Worm (Caenorhabditis elegans) whole organism, late embryonic: Measurements from ENCODE around the gene clec-3.
A peak's percentile ranks its signal among the peaks of the same experiment; 100 is the strongest.

Source experiments
- C08G9.2 ChIP-seq: sonication (generic microtip); optimal IDR thresholded peaks from 2 replicates; lab custom pipeline; 2016; ENCODE audit warnings: mild to moderate bottlenecking, missing genetic modification characterization, moderate library complexity, missing compliant biosample characterization
- C38D4.7 ChIP-seq: fragments of 200-800 bp; sonication (Bioruptor generic); optimal IDR thresholded peaks from 2 replicates; lab custom pipeline; 2018; ENCODE audit warnings: mild to moderate bottlenecking, missing genetic modification characterization, moderate library complexity, missing compliant biosample characterization
- K09A11.1 ChIP-seq: sonication (generic microtip); optimal IDR thresholded peaks from 2 replicates; lab custom pipeline; 2017; ENCODE audit warnings: antibody characterized with exemption, mild to moderate bottlenecking, missing genetic modification characterization, missing compliant biosample characterization; ENCODE audit not compliant: insufficient read depth
- ceh-18 ChIP-seq: sonication (generic microtip); optimal IDR thresholded peaks from 2 replicates; lab custom pipeline; 2016; ENCODE audit warnings: missing genetic modification characterization, missing compliant biosample characterization
- ceh-2 ChIP-seq: sonication (generic microtip); optimal IDR thresholded peaks from 2 replicates; lab custom pipeline; 2016; ENCODE audit warnings: missing genotype, missing genetic modification characterization, missing compliant biosample characterization
- ceh-22 ChIP-seq: sonication (generic microtip); optimal IDR thresholded peaks from 2 replicates; lab custom pipeline; 2017; ENCODE audit warnings: missing biosample characterization, missing genetic modification characterization
- ceh-31 ChIP-seq: sonication (generic microtip); optimal IDR thresholded peaks from 2 replicates; lab custom pipeline; 2016; ENCODE audit warnings: missing genetic modification characterization, missing compliant biosample characterization
- ceh-34 ChIP-seq: sonication (generic microtip); optimal IDR thresholded peaks from 2 replicates; lab custom pipeline; 2016; ENCODE audit warnings: mild to moderate bottlenecking, missing genetic modification characterization, missing compliant biosample characterization
- ceh-9 ChIP-seq: sonication (generic microtip); optimal IDR thresholded peaks from 2 replicates; lab custom pipeline; 2016; ENCODE audit warnings: mild to moderate bottlenecking, missing genetic modification characterization, inconsistent platforms, missing compliant biosample characterization
- dmd-4 ChIP-seq: sonication (generic microtip); optimal IDR thresholded peaks from 2 replicates; lab custom pipeline; 2016; ENCODE audit warnings: borderline replicate concordance, missing genetic modification characterization, missing compliant biosample characterization
- dve-1 ChIP-seq: sonication (generic microtip); optimal IDR thresholded peaks from 2 replicates; lab custom pipeline; 2017; ENCODE audit warnings: antibody characterized with exemption, mild to moderate bottlenecking, missing genetic modification characterization, missing compliant biosample characterization
- elt-2 ChIP-seq: sonication (generic microtip); optimal IDR thresholded peaks from 2 replicates; lab custom pipeline; 2016; ENCODE audit warnings: missing genetic modification reagents, missing genetic modification characterization, missing compliant biosample characterization
- ets-4 ChIP-seq: sonication (generic microtip); optimal IDR thresholded peaks from 2 replicates; lab custom pipeline; 2016; ENCODE audit warnings: missing genetic modification characterization, missing compliant biosample characterization
- fax-1 ChIP-seq: sonication (generic microtip); optimal IDR thresholded peaks from 2 replicates; lab custom pipeline; 2016; ENCODE audit warnings: missing genotype, missing genetic modification characterization, missing compliant biosample characterization
- fkh-10 ChIP-seq: fragments of 150-350 bp; optimal IDR thresholded peaks from 2 replicates; lab custom pipeline; 2014; ENCODE audit warnings: missing biosample characterization, missing genetic modification reagents, missing genetic modification characterization
- fkh-6 ChIP-seq: sonication (generic microtip); optimal IDR thresholded peaks from 2 replicates; lab custom pipeline; 2016; ENCODE audit warnings: missing genetic modification characterization, missing compliant biosample characterization
- hlh-13 ChIP-seq: fragments of 200-800 bp; sonication (Bioruptor generic); optimal IDR thresholded peaks from 2 replicates; lab custom pipeline; 2018; ENCODE audit warnings: mild to moderate bottlenecking, missing genetic modification characterization, missing compliant biosample characterization
- hlh-30 ChIP-seq: sonication (generic microtip); optimal IDR thresholded peaks from 2 replicates; lab custom pipeline; 2017; ENCODE audit warnings: antibody characterized with exemption, missing genetic modification characterization, missing compliant biosample characterization; ENCODE audit not compliant: insufficient read depth
- hlh-6 ChIP-seq: sonication (generic microtip); optimal IDR thresholded peaks from 2 replicates; lab custom pipeline; 2016; ENCODE audit warnings: missing genotype, missing genetic modification characterization, missing compliant biosample characterization
- hlh-8 ChIP-seq: sonication (generic microtip); optimal IDR thresholded peaks from 2 replicates; lab custom pipeline; 2016; ENCODE audit warnings: missing genotype, missing genetic modification characterization, missing compliant biosample characterization
- lin-11 ChIP-seq: fragments of 200-800 bp; sonication (Bioruptor generic); optimal IDR thresholded peaks from 2 replicates; lab custom pipeline; 2018; ENCODE audit warnings: mild to moderate bottlenecking, missing genetic modification characterization, missing compliant biosample characterization
- nfya-1 ChIP-seq: sonication (generic microtip); optimal IDR thresholded peaks from 2 replicates; lab custom pipeline; 2017; ENCODE audit warnings: missing genetic modification characterization, mild to moderate bottlenecking, missing compliant biosample characterization, antibody characterized with exemption, moderate library complexity
- nhr-232 ChIP-seq: sonication (generic microtip); optimal IDR thresholded peaks from 2 replicates; lab custom pipeline; 2016; ENCODE audit warnings: missing genetic modification characterization, missing compliant biosample characterization
- npax-4 ChIP-seq: sonication (generic microtip); optimal IDR thresholded peaks from 2 replicates; lab custom pipeline; 2016; ENCODE audit warnings: missing genetic modification characterization, missing compliant biosample characterization
- pag-3 ChIP-seq: sonication (generic microtip); optimal IDR thresholded peaks from 2 replicates; lab custom pipeline; 2016; ENCODE audit warnings: missing compliant biosample characterization, missing genetic modification characterization, borderline replicate concordance
- pat-9 ChIP-seq: fragments of 200-800 bp; sonication (Bioruptor generic); optimal IDR thresholded peaks from 2 replicates; lab custom pipeline; 2018; ENCODE audit warnings: mild to moderate bottlenecking, missing genetic modification characterization, moderate library complexity, missing compliant biosample characterization
- pha-2 ChIP-seq: sonication (generic microtip); optimal IDR thresholded peaks from 2 replicates; lab custom pipeline; 2017; ENCODE audit warnings: mild to moderate bottlenecking, missing genetic modification characterization, missing compliant biosample characterization
- pha-4 ChIP-seq: fragments of 150-350 bp; optimal IDR thresholded peaks from 2 replicates; lab custom pipeline; 2018; ENCODE audit warnings: missing biosample characterization, missing genetic modification reagents, missing genetic modification characterization
- pros-1 ChIP-seq: fragments of 150-350 bp; optimal IDR thresholded peaks from 2 replicates; lab custom pipeline; 2014; ENCODE audit warnings: missing biosample characterization, missing genetic modification reagents, missing genetic modification characterization
- ref-2 ChIP-seq: sonication (generic microtip); optimal IDR thresholded peaks from 2 replicates; lab custom pipeline; 2016; ENCODE audit warnings: missing genetic modification characterization, missing compliant biosample characterization
- rnt-1 ChIP-seq: sonication (generic microtip); optimal IDR thresholded peaks from 2 replicates; lab custom pipeline; 2016; ENCODE audit warnings: missing genetic modification characterization, missing compliant biosample characterization
- sox-2 ChIP-seq: fragments of 200-800 bp; sonication (Bioruptor generic); IDR thresholded peaks from 2 replicates; pipeline ENCODE4 v1.3.6; 2022; ENCODE audit warnings: missing genetic modification reagents, missing genetic modification characterization, missing compliant biosample characterization
- sox-4 ChIP-seq: sonication (generic microtip); optimal IDR thresholded peaks from 2 replicates; lab custom pipeline; 2017; ENCODE audit warnings: mild to moderate bottlenecking, missing genetic modification characterization, inconsistent platforms, missing compliant biosample characterization
- syd-9 ChIP-seq: sonication (generic microtip); optimal IDR thresholded peaks from 2 replicates; lab custom pipeline; 2016; ENCODE audit warnings: mild to moderate bottlenecking, missing genetic modification characterization, moderate library complexity, missing compliant biosample characterization
- tbx-2 ChIP-seq: sonication (generic microtip); optimal IDR thresholded peaks from 2 replicates; lab custom pipeline; 2016; ENCODE audit warnings: missing genetic modification characterization, missing compliant biosample characterization
- tbx-7 ChIP-seq: sonication (generic microtip); optimal IDR thresholded peaks from 2 replicates; lab custom pipeline; 2016; ENCODE audit warnings: missing genotype, missing genetic modification characterization, missing compliant biosample characterization
- unc-3 ChIP-seq, 2 experiments: fragments of 200-800 bp in 1 of 2; sonication (Bioruptor generic) in 1 of 2; sonication (generic microtip) in 1 of 2; conservative IDR thresholded peaks in 1 of 2; optimal IDR thresholded peaks in 1 of 2; 2 replicates each; pipeline versions ENCODE4 v1.3.6 to Lab custom; 2016 to 2022; ENCODE audit warnings: missing compliant biosample characterization in 2 of 2, missing genetic modification characterization in 2 of 2, missing genetic modification reagents in 1 of 2
- unc-55 ChIP-seq: sonication (generic microtip); optimal IDR thresholded peaks from 2 replicates; lab custom pipeline; 2017; ENCODE audit warnings: missing biosample characterization, missing genetic modification reagents, missing genetic modification characterization
- zip-5 ChIP-seq: sonication (generic microtip); optimal IDR thresholded peaks from 2 replicates; lab custom pipeline; 2016; ENCODE audit warnings: missing genetic modification characterization, missing compliant biosample characterization

clec-3 gene

ce11 chrII:2994590-2995392 is 24.9 kb downstream of the clec-3 start:
- TF ChIP-seq hlh-6 (tag; lab: Kevin White, UChicago) (no peak), pat-9 (tag; lab: Kevin White, UChicago) (peak; percentile 32), rnt-1 (tag; lab: Kevin White, UChicago) (peak; percentile 23), pha-4 (tag; lab: Kevin White, UChicago) (no peak), unc-55 (GFP tag; lab: Kevin White, UChicago) (peak; percentile 98)

- no peak for TF ChIP-seq fkh-6 (tag; lab: Kevin White, UChicago)
- peak; percentile 51 for TF ChIP-seq ceh-31 (tag; lab: Kevin White, UChicago)
These were observed 27.4 kb downstream of the clec-3 start for ce11 chrII:2992300-2992699.

ce11 chrII:2991555-2992083 is 28.1 kb downstream of the clec-3 start, which contains the start of gene K08A2.2:
Gene K08A2.2, plus strand, starts transcription at chrII:2991605.
- TF ChIP-seq lin-11, result no peak
- TF ChIP-seq elt-2 (tag; lab: Kevin White, UChicago), result peak; percentile 18
- TF ChIP-seq pros-1 (tag; lab: Kevin White, UChicago), result no peak
- TF ChIP-seq tbx-2 (tag; lab: Kevin White, UChicago), result peak; percentile 49
- peak; percentile 4 for TF ChIP-seq zip-5 (tag; lab: Kevin White, UChicago)
- TF ChIP-seq ceh-31 (tag; lab: Kevin White, UChicago), result peak; percentile 49
- TF ChIP-seq nhr-232 (tag; lab: Kevin White, UChicago), result no peak
- peak; percentile 58 for TF ChIP-seq C08G9.2 (tag; lab: Kevin White, UChicago)
- peak; percentile 13 for TF ChIP-seq fax-1 (tag; lab: Kevin White, UChicago)
- peak; percentile 2 for TF ChIP-seq ets-4 (tag; lab: Kevin White, UChicago)
- peak; percentile 50 for TF ChIP-seq tbx-7 (tag; lab: Kevin White, UChicago)
- TF ChIP-seq ceh-2 (tag; lab: Kevin White, UChicago), result peak; percentile 42
- peak; percentile 35 for TF ChIP-seq ref-2 (tag; lab: Kevin White, UChicago)

- TF ChIP-seq dmd-4 (tag; lab: Kevin White, UChicago) (no peak), dve-1 (tag; lab: Kevin White, UChicago) (peak; percentile 92), ceh-31 (tag; lab: Kevin White, UChicago) (no peak)
These were observed 29.6 kb downstream of the clec-3 start for ce11 chrII:2990089-2990488.

- peak; percentile 50 for TF ChIP-seq ceh-31 (tag; lab: Kevin White, UChicago)
- TF ChIP-seq pha-2 (tag; lab: Kevin White, UChicago), result no peak
- peak; percentile 50 for TF ChIP-seq ceh-34 (tag; lab: Kevin White, UChicago)
- TF ChIP-seq npax-4, result no peak
- peak; percentile 24 for TF ChIP-seq rnt-1 (tag; lab: Kevin White, UChicago)
- no peak for TF ChIP-seq syd-9
- no peak for TF ChIP-seq dmd-4 (tag; lab: Kevin White, UChicago)
- TF ChIP-seq ceh-9, result no peak
- TF ChIP-seq pag-3 (tag; lab: Kevin White, UChicago), result no peak
- no peak for TF ChIP-seq fkh-10
- no peak for TF ChIP-seq pros-1 (tag; lab: Kevin White, UChicago)
- TF ChIP-seq K09A11.1, result no peak
- no peak for TF ChIP-seq C38D4.7
- TF ChIP-seq nfya-1 (tag; lab: Kevin White, UChicago), result peak; percentile 60
- 0 out of 2 replicates have a peak, but pooled peaks have one; percentile 19 for TF ChIP-seq unc-3 (GFP tag; conservative IDR thresholded peaks at IDR 0.05; lab: Robert Waterston, UW)
- TF ChIP-seq unc-3 (tag; optimal IDR thresholded peaks at IDR 0.05; lab: Kevin White, UChicago), result no peak
- TF ChIP-seq hlh-13 (GFP tag; lab: Kevin White, UChicago), result no peak
- peak; percentile 14 for TF ChIP-seq hlh-8 (tag; lab: Kevin White, UChicago)
- TF ChIP-seq tbx-2 (tag; lab: Kevin White, UChicago), result peak; percentile 49
- peak; percentile 29 for TF ChIP-seq unc-55 (GFP tag; lab: Kevin White, UChicago)
- no peak for TF ChIP-seq ceh-22 (tag; lab: Kevin White, UChicago)
- TF ChIP-seq hlh-30 (tag; lab: Kevin White, UChicago), result peak; percentile 36
- peak; percentile 2 for TF ChIP-seq ceh-18 (tag; lab: Kevin White, UChicago)
- TF ChIP-seq sox-2, result no peak
- no peak for TF ChIP-seq sox-4
These were observed 31.8 kb downstream of the clec-3 start, which contains the start of gene lido-7 for ce11 chrII:2987854-2988350. Gene lido-7, plus strand, starts transcription at chrII:2988300.
